Worm (Caenorhabditis elegans) whole organism, L3 larva: ENCODE data around the gene ZK353.4.

Source experiments
- R02D3.7 ChIP-seq: fragments of 150-350 bp; optimal IDR thresholded peaks from 2 replicates; lab custom pipeline; 2014; ENCODE audit warnings: missing biosample characterization, missing genetic modification characterization
- aly-2 ChIP-seq: fragments of 150-350 bp; optimal IDR thresholded peaks from 2 replicates; lab custom pipeline; 2014; ENCODE audit warnings: missing biosample characterization, missing genetic modification characterization
- ama-1 ChIP-seq: fragments of 150-350 bp; optimal IDR thresholded peaks from 2 replicates; lab custom pipeline; 2018
- ceh-16 ChIP-seq: sonication (generic microtip); optimal IDR thresholded peaks from 2 replicates; lab custom pipeline; 2017; ENCODE audit warnings: missing biosample characterization, missing genetic modification characterization
- ceh-9 ChIP-seq: sonication (generic microtip); optimal IDR thresholded peaks from 2 replicates; lab custom pipeline; 2018; ENCODE audit warnings: missing biosample characterization, missing genetic modification characterization
- daf-12 ChIP-seq: fragments of 150-350 bp; optimal IDR thresholded peaks from 2 replicates; lab custom pipeline; 2014; ENCODE audit warnings: missing biosample characterization, missing genetic modification reagents, missing genetic modification characterization
- egl-5 ChIP-seq: fragments of 150-350 bp; optimal IDR thresholded peaks from 2 replicates; lab custom pipeline; 2017; ENCODE audit warnings: missing biosample characterization, missing genetic modification reagents, missing genetic modification characterization, inconsistent platforms
- elt-2 ChIP-seq: sonication (generic microtip); optimal IDR thresholded peaks from 2 replicates; lab custom pipeline; 2016; ENCODE audit warnings: missing genetic modification reagents, mild to moderate bottlenecking, missing genetic modification characterization, missing compliant biosample characterization
- eor-1 ChIP-seq, 2 experiments: fragments of 150-350 bp; optimal IDR thresholded peaks; 2 replicates each; lab custom pipeline; 2014 to 2018; ENCODE audit warnings: missing biosample characterization in 2 of 2, missing genetic modification characterization in 2 of 2
- fkh-10 ChIP-seq: sonication (generic microtip); optimal IDR thresholded peaks from 2 replicates; lab custom pipeline; 2017; ENCODE audit warnings: missing biosample characterization, missing genetic modification reagents, missing genetic modification characterization
- fkh-2 ChIP-seq: fragments of 150-350 bp; optimal IDR thresholded peaks from 2 replicates; lab custom pipeline; 2014; ENCODE audit warnings: missing biosample characterization, missing genetic modification reagents, missing genetic modification characterization
- fos-1 ChIP-seq: fragments of 150-350 bp; optimal IDR thresholded peaks from 2 replicates; lab custom pipeline; 2014; ENCODE audit warnings: missing biosample characterization, missing genetic modification characterization
- hmg-11 ChIP-seq: sonication (generic microtip); optimal IDR thresholded peaks from 2 replicates; lab custom pipeline; 2016; ENCODE audit warnings: missing genetic modification characterization, missing compliant biosample characterization
- jun-1 ChIP-seq: fragments of 150-350 bp; optimal IDR thresholded peaks from 2 replicates; lab custom pipeline; 2014; ENCODE audit warnings: missing biosample characterization, missing genetic modification reagents, missing genetic modification characterization
- lin-15B ChIP-seq: fragments of 150-350 bp; optimal IDR thresholded peaks from 2 replicates; lab custom pipeline; 2014; ENCODE audit warnings: missing biosample characterization, missing genetic modification characterization
- mml-1 ChIP-seq: fragments of 150-350 bp; sonication (generic microtip); optimal IDR thresholded peaks from 3 replicates; lab custom pipeline; 2014; ENCODE audit warnings: missing biosample characterization, missing genetic modification characterization
- nfya-1 ChIP-seq: sonication (generic microtip); optimal IDR thresholded peaks from 2 replicates; lab custom pipeline; 2017; ENCODE audit warnings: missing genetic modification characterization, mild to moderate bottlenecking, missing compliant biosample characterization, antibody characterized with exemption, moderate library complexity; ENCODE audit not compliant: insufficient read depth
- nhr-11 ChIP-seq: fragments of 150-350 bp; optimal IDR thresholded peaks from 2 replicates; lab custom pipeline; 2014; ENCODE audit warnings: missing biosample characterization, missing genetic modification characterization
- nhr-12 ChIP-seq: fragments of 150-350 bp; optimal IDR thresholded peaks from 2 replicates; lab custom pipeline; 2014; ENCODE audit warnings: missing biosample characterization, missing genetic modification characterization
- nhr-23 ChIP-seq: fragments of 150-350 bp; optimal IDR thresholded peaks from 2 replicates; lab custom pipeline; 2014; ENCODE audit warnings: missing biosample characterization, missing genetic modification reagents, missing genetic modification characterization
- nhr-237 ChIP-seq: fragments of 150-350 bp; optimal IDR thresholded peaks from 2 replicates; lab custom pipeline; 2014; ENCODE audit warnings: missing biosample characterization, missing genetic modification characterization
- nhr-25 ChIP-seq: sonication (generic microtip); optimal IDR thresholded peaks from 2 replicates; lab custom pipeline; 2017; ENCODE audit warnings: missing biosample characterization, missing genetic modification characterization
- nhr-67 ChIP-seq: fragments of 150-350 bp; optimal IDR thresholded peaks from 2 replicates; lab custom pipeline; 2014; ENCODE audit warnings: missing biosample characterization, missing genetic modification characterization
- nhr-77 ChIP-seq: fragments of 150-350 bp; optimal IDR thresholded peaks from 2 replicates; lab custom pipeline; 2014; ENCODE audit warnings: missing biosample characterization, missing genetic modification characterization
- pha-4 ChIP-seq: fragments of 150-350 bp; optimal IDR thresholded peaks from 2 replicates; lab custom pipeline; 2014; ENCODE audit warnings: missing biosample characterization, missing genetic modification reagents, missing genetic modification characterization
- pqm-1 ChIP-seq: fragments of 150-350 bp; optimal IDR thresholded peaks from 2 replicates; lab custom pipeline; 2017; ENCODE audit warnings: missing biosample characterization, missing genetic modification characterization, inconsistent platforms
- sea-2 ChIP-seq: fragments of 150-350 bp; sonication (generic microtip); optimal IDR thresholded peaks from 4 replicates; lab custom pipeline; 2014; ENCODE audit warnings: missing biosample characterization, missing genetic modification reagents, missing genetic modification characterization
- skn-1 ChIP-seq: fragments of 150-350 bp; optimal IDR thresholded peaks from 2 replicates; lab custom pipeline; 2014; ENCODE audit warnings: missing biosample characterization, missing genetic modification characterization
- snpc-4 ChIP-seq: fragments of 150-350 bp; optimal IDR thresholded peaks from 2 replicates; lab custom pipeline; 2014; ENCODE audit warnings: missing biosample characterization, missing genetic modification characterization
- tbx-2 ChIP-seq: sonication (generic microtip); optimal IDR thresholded peaks from 2 replicates; lab custom pipeline; 2016; ENCODE audit warnings: mild to moderate bottlenecking, missing genetic modification characterization, missing compliant biosample characterization
- unc-39 ChIP-seq: sonication (generic microtip); optimal IDR thresholded peaks from 4 replicates; lab custom pipeline; 2017; ENCODE audit warnings: missing biosample characterization, missing genetic modification characterization
- unc-62 ChIP-seq: fragments of 150-350 bp; sonication (generic microtip); optimal IDR thresholded peaks from 4 replicates; lab custom pipeline; 2014; ENCODE audit warnings: missing biosample characterization, missing genetic modification reagents, missing genetic modification characterization
- ztf-4 ChIP-seq: fragments of 150-350 bp; optimal IDR thresholded peaks from 2 replicates; lab custom pipeline; 2014; ENCODE audit warnings: missing biosample characterization, missing genetic modification characterization

The ZK353.4 gene

DNA sequence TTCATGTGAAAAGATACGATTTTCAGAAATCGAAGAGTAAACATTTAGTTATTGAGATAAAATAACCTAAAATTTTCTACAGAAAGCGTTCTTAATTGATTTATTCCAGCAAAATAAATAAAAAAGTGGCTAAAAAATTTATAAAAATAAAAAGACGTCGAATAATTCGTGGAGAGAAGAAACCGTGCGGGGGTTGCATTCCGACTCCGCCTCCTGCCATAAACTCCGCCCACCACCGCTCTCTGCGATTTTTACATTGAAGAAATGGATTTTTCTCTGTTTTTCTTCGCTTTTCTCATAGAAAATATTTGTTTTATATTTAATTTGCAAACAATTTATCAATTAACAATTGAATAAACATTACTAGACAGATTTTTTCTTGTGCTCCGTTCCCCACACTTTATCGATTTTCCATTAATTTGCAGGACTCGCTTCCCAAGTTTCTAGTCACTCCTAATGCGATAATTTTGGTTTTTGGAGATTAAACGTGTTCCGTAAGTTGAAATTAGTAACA, 16.1 kb upstream of the ZK353.4 start, which contains the start of the genes ubxn-4 and cyy-1:
Gene ubxn-4, minus strand, starts transcription at position 114 of the 514 bp plus-strand sequence.
Gene cyy-1, plus strand, starts transcription at position 426 of the 514 bp plus-strand sequence.
- TF ChIP-seq ama-1 (lab: Kevin White, UChicago), result no peak
- TF ChIP-seq skn-1 (tag; lab: Kevin White, UChicago), result no peak
- no peak for TF ChIP-seq ceh-9 (tag; lab: Kevin White, UChicago)
- TF ChIP-seq mml-1 (tag; lab: Kevin White, UChicago), result no peak
- no peak for TF ChIP-seq nhr-77 (tag; lab: Kevin White, UChicago)
- TF ChIP-seq egl-5 (tag; lab: Kevin White, UChicago), result no peak
- TF ChIP-seq nfya-1 (tag; lab: Kevin White, UChicago), result peak; percentile 66
- TF ChIP-seq nhr-11 (tag; lab: Kevin White, UChicago), result no peak
- TF ChIP-seq hmg-11, result peak; percentile 29

DNA sequence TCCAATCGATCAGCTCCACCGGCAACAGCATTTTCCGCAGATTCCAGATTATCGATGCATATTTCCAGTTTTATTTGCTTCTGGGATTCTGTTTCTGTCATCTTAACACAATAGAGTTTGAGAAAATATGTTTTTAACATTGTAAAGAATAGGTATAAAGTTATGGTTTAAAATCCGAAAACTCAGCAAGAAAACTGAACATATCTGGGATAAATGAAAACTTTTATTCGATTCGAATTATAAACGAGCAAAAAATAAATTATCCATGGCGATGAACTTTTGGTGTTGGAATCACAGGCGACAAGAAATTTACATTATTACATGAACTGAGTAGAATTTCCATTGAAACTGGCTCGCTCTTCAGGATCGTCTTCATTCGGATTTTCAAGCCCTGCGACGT, 14.1 kb upstream of the ZK353.4 start, which contains the start of gene cutc-1:
Gene cutc-1, minus strand, starts transcription at position 101 of the 400 bp plus-strand sequence.
- TF ChIP-seq pha-4 (no peak), fkh-10 (GFP tag; lab: Kevin White, UChicago) (no peak), snpc-4 (tag; lab: Kevin White, UChicago) (no peak), nhr-23 (tag; lab: Kevin White, UChicago) (no peak)

DNA sequence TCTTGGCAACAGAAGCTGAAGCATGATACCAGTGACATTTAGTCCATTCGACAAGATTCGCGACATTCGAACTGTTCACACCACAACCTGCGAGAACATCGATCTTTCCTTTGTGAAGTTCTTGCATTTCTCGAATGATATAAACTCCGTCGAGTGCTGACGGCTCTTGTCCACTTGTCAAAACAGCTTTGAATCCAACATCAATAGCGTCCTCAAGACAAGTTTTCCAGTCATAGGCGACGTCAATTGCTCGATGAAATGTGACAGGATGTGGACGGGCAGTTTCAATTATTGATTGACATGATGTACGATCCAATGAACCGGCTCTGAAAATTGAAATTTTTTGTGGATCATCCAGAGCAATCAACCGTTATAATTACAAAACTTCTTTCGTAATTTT, 13.2 kb upstream of the ZK353.4 start:
- TF ChIP-seq R02D3.7 (no peak), nhr-67 (tag; lab: Kevin White, UChicago) (no peak), tbx-2 (tag; lab: Kevin White, UChicago) (no peak), fkh-2 (tag; lab: Kevin White, UChicago) (no peak), fkh-10 (GFP tag; lab: Kevin White, UChicago) (no peak), ama-1 (lab: Kevin White, UChicago) (no peak), sea-2 (GFP tag; lab: Kevin White, UChicago) (no peak), daf-12 (no peak), unc-62 (no peak), ztf-4 (tag; lab: Kevin White, UChicago) (no peak)

ce11 chrIII:8401887-8402286, 12.4 kb upstream of the ZK353.4 start, which contains the start of gene lap-1:
Gene lap-1, minus strand, starts transcription at chrIII:8401928.
- TF ChIP-seq mml-1 (tag; lab: Kevin White, UChicago), result no peak
- TF ChIP-seq fos-1 (tag; lab: Kevin White, UChicago), result no peak
- TF ChIP-seq unc-62, result no peak
- no peak for TF ChIP-seq snpc-4 (tag; lab: Kevin White, UChicago)
- peak; percentile 40 for TF ChIP-seq elt-2 (tag; lab: Kevin White, UChicago)
- TF ChIP-seq sea-2 (GFP tag; lab: Kevin White, UChicago), result no peak
- TF ChIP-seq skn-1 (tag; lab: Kevin White, UChicago), result no peak
- no peak for TF ChIP-seq aly-2
- TF ChIP-seq eor-1 (tag; optimal IDR thresholded peaks at IDR 0.05; lab: Kevin White, UChicago), result no peak
- TF ChIP-seq R02D3.7, result no peak
- peak; percentile 7 for TF ChIP-seq pqm-1
- TF ChIP-seq nhr-25 (tag; lab: Kevin White, UChicago), result no peak
- TF ChIP-seq nhr-11 (tag; lab: Kevin White, UChicago), result no peak
- TF ChIP-seq ztf-4 (tag; lab: Kevin White, UChicago), result no peak
- TF ChIP-seq nhr-237 (tag; lab: Kevin White, UChicago), result no peak
- no peak for TF ChIP-seq ceh-16 (tag; lab: Kevin White, UChicago)
- TF ChIP-seq pha-4, result peak; percentile 18
- TF ChIP-seq egl-5 (tag; lab: Kevin White, UChicago), result no peak
- TF ChIP-seq tbx-2 (tag; lab: Kevin White, UChicago), result no peak
- TF ChIP-seq, all 47 proteins: peak for 3

- no peak for TF ChIP-seq eor-1 (tag; optimal IDR thresholded peaks at IDR 0.05; lab: Kevin White, UChicago)
- peak; percentile 5 for TF ChIP-seq nfya-1 (tag; lab: Kevin White, UChicago)
- TF ChIP-seq jun-1 (tag; lab: Kevin White, UChicago), result peak; percentile 60
- no peak for TF ChIP-seq sea-2 (GFP tag; lab: Kevin White, UChicago)
- no peak for TF ChIP-seq R02D3.7
- TF ChIP-seq pha-4, result peak; percentile 53
- no peak for TF ChIP-seq lin-15B (tag; lab: Kevin White, UChicago)
- no peak for TF ChIP-seq fkh-10 (GFP tag; lab: Kevin White, UChicago)
- peak; percentile 13 for TF ChIP-seq skn-1 (tag; lab: Kevin White, UChicago)
- TF ChIP-seq nhr-12 (tag; lab: Kevin White, UChicago), result no peak
- TF ChIP-seq unc-39 (tag; lab: Kevin White, UChicago), result no peak
- TF ChIP-seq snpc-4 (tag; lab: Kevin White, UChicago), result no peak
- TF ChIP-seq pqm-1, result peak; percentile 94
- peak; percentile 95 for TF ChIP-seq elt-2 (tag; lab: Kevin White, UChicago)
- TF ChIP-seq tbx-2 (tag; lab: Kevin White, UChicago), result no peak
These were observed 11.0 kb upstream of the ZK353.4 start for ce11 chrIII:8400478-8400877.
